Fruit fly (Drosophila melanogaster): ENCODE results near the gene CG14932.
A peak's percentile ranks its signal among the peaks of the same experiment; 100 is the strongest.

The CG14932 gene

dm6 chr2L:11806701-11807674 lies 17.3 kb downstream of the CG14932 start (continued):
- TF ChIP-seq bsh (GFP tag; optimal IDR thresholded peaks at IDR 0.05) (peak in 1 of 2 experiments; percentile 82), schlank (tag; optimal IDR thresholded peaks at IDR 0.05) (no peak), Jarid2 (GFP tag; optimal IDR thresholded peaks at IDR 0.05) (no peak), CG5953 (GFP tag; IDR thresholded peaks at IDR 0.05) (no peak), Fer1 (GFP tag; optimal IDR thresholded peaks at IDR 0.05) (peak; percentile 46), onecut (GFP tag; IDR thresholded peaks at IDR 0.05) (peak; percentile 67; the same call in 1 of the 2 replicates), CG31441 (GFP tag; IDR thresholded peaks at IDR 0.05) (no peak), CG12071 (GFP tag; optimal IDR thresholded peaks at IDR 0.05) (peak; percentile 34), CG3847 (GFP tag; IDR thresholded peaks at IDR 0.05) (no peak), Aef1 (GFP tag; IDR thresholded peaks at IDR 0.05) (peak; percentile 61; the same call in 2 of the 3 replicates), CG2889 (GFP tag; IDR thresholded peaks at IDR 0.05) (no peak), Rx (GFP tag; IDR thresholded peaks at IDR 0.05) (no peak), CG9797 (GFP tag; optimal IDR thresholded peaks at IDR 0.05) (no peak), CG15011 (GFP tag; optimal IDR thresholded peaks at IDR 0.05) (no peak), Mrtf (GFP tag; IDR thresholded peaks at IDR 0.05) (no peak), slbo (GFP tag; IDR thresholded peaks at IDR 0.05) (no peak), sqz (GFP tag; optimal IDR thresholded peaks at IDR 0.05) (peak; percentile 95), phol (tag; optimal IDR thresholded peaks at IDR 0.05) (no peak), CG4282 (GFP tag; optimal IDR thresholded peaks at IDR 0.05) (no peak), psq (GFP tag; optimal IDR thresholded peaks at IDR 0.05) (peak; percentile 98), dm (GFP tag; optimal IDR thresholded peaks at IDR 0.05) (no peak), pzg (GFP tag; optimal IDR thresholded peaks at IDR 0.05) (no peak), CG12659 (GFP tag; optimal IDR thresholded peaks at IDR 0.05) (peak; percentile 6), tna (GFP tag; IDR thresholded peaks at IDR 0.05; ENCODE audit: partially characterized antibody) (no peak), dmrt11E (tag; optimal IDR thresholded peaks at IDR 0.05) (no peak), Asciz (GFP tag; optimal IDR thresholded peaks at IDR 0.05) (no peak), CG9876 (GFP tag; optimal IDR thresholded peaks at IDR 0.05) (no peak), Gsc (GFP tag; IDR thresholded peaks at IDR 0.05) (no peak), GATAe (GFP tag; conservative IDR thresholded peaks at IDR 0.05) (no peak), ara (GFP tag; IDR thresholded peaks at IDR 0.05) (0 out of 2 replicates have a peak, but pooled peaks have one; percentile 7), CG7928 (GFP tag; optimal IDR thresholded peaks at IDR 0.05) (no peak), CG33557 (GFP tag; optimal IDR thresholded peaks at IDR 0.05) (no peak), HLH4C (GFP tag; IDR thresholded peaks at IDR 0.05; ENCODE audit: partially characterized antibody) (no peak; the same call in 2 of the 3 replicates), Hmx (GFP tag; optimal IDR thresholded peaks at IDR 0.05) (no peak), Antp (GFP tag; optimal IDR thresholded peaks at IDR 0.05) (peak; percentile 3), ci (GFP tag; IDR thresholded peaks at IDR 0.05) (peak; percentile 43; the same call in 1 of the 3 replicates), CG16779 (GFP tag; IDR thresholded peaks at IDR 0.05) (no peak), peb (GFP tag; IDR thresholded peaks at IDR 0.05) (no peak), abd-A (tag; optimal IDR thresholded peaks at IDR 0.05) (peak; percentile 99), CG12942 (GFP tag; optimal IDR thresholded peaks at IDR 0.05) (no peak), CG1792 (GFP tag; optimal IDR thresholded peaks at IDR 0.05) (no peak), wor (GFP tag; IDR thresholded peaks at IDR 0.05) (no peak), CG3726 (GFP tag; IDR thresholded peaks at IDR 0.05) (no peak), BEAF-32 (GFP tag; optimal IDR thresholded peaks at IDR 0.05) (no peak), CTCF (GFP tag; optimal IDR thresholded peaks at IDR 0.05) (peak; percentile 70), gro (GFP tag; optimal IDR thresholded peaks at IDR 0.05) (peak; percentile 73), CG14667 (GFP tag; IDR thresholded peaks at IDR 0.05) (no peak), CG8089 (GFP tag; optimal IDR thresholded peaks at IDR 0.05) (no peak), CG4820 (GFP tag; optimal IDR thresholded peaks at IDR 0.05) (no peak), CG8478 (optimal IDR thresholded peaks at IDR 0.05) (peak; percentile 64)

All from whole organism, embryonic.